Fruit fly (Drosophila melanogaster) whole organism, embryonic: ENCODE results near the gene CheA29a.

Source experiments
- Abd-B ChIP-seq: fragments of 200-800 bp; sonication (Bioruptor generic); optimal IDR thresholded peaks from 2 replicates; lab custom pipeline; 2018; ENCODE audit warnings: missing biosample characterization, mild to moderate bottlenecking, missing genetic modification characterization, moderate library complexity
- Atf3 ChIP-seq: fragments of 200-800 bp; sonication (Bioruptor generic); optimal IDR thresholded peaks from 3 replicates; lab custom pipeline; 2016; ENCODE audit warnings: missing biosample characterization, missing genetic modification characterization
- Awh ChIP-seq: fragments of 200-800 bp; sonication (Bioruptor generic); IDR thresholded peaks from 2 replicates; pipeline ENCODE4, ENCODE4 v1.3.6; 2022; ENCODE audit warnings: missing biosample characterization, missing genetic modification characterization
- CG10147 ChIP-seq: fragments of 200-800 bp; sonication (Bioruptor generic); optimal IDR thresholded peaks from 2 replicates; lab custom pipeline; 2019; ENCODE audit warnings: missing biosample characterization, mild to moderate bottlenecking, missing genetic modification characterization, moderate library complexity
- CG10543 ChIP-seq: fragments of 200-800 bp; sonication (Bioruptor generic); optimal IDR thresholded peaks from 3 replicates; lab custom pipeline; 2017; ENCODE audit warnings: missing biosample characterization, mild to moderate bottlenecking, missing genetic modification characterization, moderate library complexity
- CG11456 ChIP-seq: fragments of 200-800 bp; sonication (Bioruptor generic); IDR thresholded peaks from 3 replicates; pipeline ENCODE4 v1.3.6; 2022; ENCODE audit warnings: missing biosample characterization, missing genetic modification characterization
- CG13624 ChIP-seq: fragments of 200-800 bp; sonication (Bioruptor generic); optimal IDR thresholded peaks from 2 replicates; lab custom pipeline; 2016; ENCODE audit warnings: missing biosample characterization, missing genetic modification characterization
- CG15269 ChIP-seq: fragments of 200-800 bp; sonication (Bioruptor generic); optimal IDR thresholded peaks from 2 replicates; lab custom pipeline; 2018; ENCODE audit warnings: missing biosample characterization, mild to moderate bottlenecking, missing genetic modification characterization, moderate library complexity
- CG15479 ChIP-seq: fragments of 200-800 bp; sonication (Bioruptor generic); optimal IDR thresholded peaks from 3 replicates; lab custom pipeline; 2019; ENCODE audit warnings: missing biosample characterization, mild to moderate bottlenecking, missing genetic modification characterization, moderate library complexity
- CG1647 ChIP-seq: fragments of 200-800 bp; sonication (Bioruptor generic); optimal IDR thresholded peaks from 3 replicates; lab custom pipeline; 2016; ENCODE audit warnings: missing biosample characterization, missing genetic modification characterization
- CG16779 ChIP-seq: fragments of 200-800 bp; sonication (Bioruptor generic); IDR thresholded peaks from 2 replicates; pipeline ENCODE4 v1.3.6; 2022; ENCODE audit warnings: missing biosample characterization, missing genetic modification characterization
- CG17359 ChIP-seq: fragments of 200-800 bp; sonication (Bioruptor generic); optimal IDR thresholded peaks from 3 replicates; lab custom pipeline; 2018; ENCODE audit warnings: missing biosample characterization, mild to moderate bottlenecking, missing genetic modification characterization, moderate library complexity
- CG1792 ChIP-seq: fragments of 200-800 bp; sonication (Bioruptor generic); optimal IDR thresholded peaks from 2 replicates; lab custom pipeline; 2016; ENCODE audit warnings: missing biosample characterization, missing genetic modification characterization
- CG30403 ChIP-seq: fragments of 200-800 bp; sonication (Bioruptor generic); optimal IDR thresholded peaks from 3 replicates; lab custom pipeline; 2016; ENCODE audit warnings: missing biosample characterization, missing genetic modification characterization
- CG33213 ChIP-seq: fragments of 200-800 bp; sonication (Bioruptor generic); optimal IDR thresholded peaks from 3 replicates; lab custom pipeline; 2016; ENCODE audit warnings: missing biosample characterization, missing genetic modification characterization
- CG3847 ChIP-seq: fragments of 200-800 bp; sonication (Bioruptor generic); IDR thresholded peaks from 2 replicates; pipeline ENCODE4 v1.3.6; 2022; ENCODE audit warnings: missing biosample characterization, missing genetic modification characterization
- CG4404 ChIP-seq: fragments of 200-800 bp; sonication (Bioruptor generic); IDR thresholded peaks from 2 replicates; pipeline ENCODE4 v1.3.6; 2022; ENCODE audit warnings: missing biosample characterization, missing genetic modification characterization
- CG4820 ChIP-seq: fragments of 200-800 bp; sonication (Bioruptor generic); optimal IDR thresholded peaks from 3 replicates; lab custom pipeline; 2016; ENCODE audit warnings: missing biosample characterization, missing genetic modification characterization
- CG7372 ChIP-seq: fragments of 200-800 bp; sonication (Bioruptor generic); IDR thresholded peaks from 2 replicates; pipeline ENCODE4 v1.3.6; 2022; ENCODE audit warnings: missing biosample characterization, missing genetic modification characterization
- CG9609 ChIP-seq: fragments of 200-800 bp; sonication (Bioruptor generic); optimal IDR thresholded peaks from 3 replicates; lab custom pipeline; 2016; ENCODE audit warnings: missing biosample characterization, missing genetic modification characterization
- Dip3 ChIP-seq: fragments of 200-800 bp; sonication (Bioruptor generic); optimal IDR thresholded peaks from 3 replicates; lab custom pipeline; 2016; ENCODE audit warnings: missing biosample characterization, missing genetic modification characterization
- Doc2 ChIP-seq: fragments of 200-800 bp; sonication (Bioruptor generic); IDR thresholded peaks from 2 replicates; pipeline ENCODE4 v1.3.6; 2022; ENCODE audit warnings: missing biosample characterization, missing genetic modification characterization
- Dp ChIP-seq: fragments of 200-800 bp; sonication (Bioruptor generic); optimal IDR thresholded peaks from 2 replicates; lab custom pipeline; 2018; ENCODE audit warnings: missing biosample characterization, mild to moderate bottlenecking, missing genetic modification characterization, moderate library complexity
- Drgx ChIP-seq: fragments of 200-800 bp; sonication (Bioruptor generic); IDR thresholded peaks from 2 replicates; pipeline ENCODE4 v1.3.6; 2022; ENCODE audit warnings: missing biosample characterization, missing genetic modification characterization
- Gsc ChIP-seq: fragments of 200-800 bp; sonication (Bioruptor generic); IDR thresholded peaks from 2 replicates; pipeline ENCODE4 v1.3.6; 2022; ENCODE audit warnings: missing biosample characterization, missing genetic modification characterization
- HLH3B ChIP-seq: fragments of 200-800 bp; sonication (Bioruptor generic); IDR thresholded peaks from 2 replicates; pipeline ENCODE4 v1.3.6; 2022; ENCODE audit warnings: missing biosample characterization, missing genetic modification characterization
- Hmx ChIP-seq: fragments of 200-800 bp; sonication (Bioruptor generic); optimal IDR thresholded peaks from 2 replicates; lab custom pipeline; 2016; ENCODE audit warnings: missing biosample characterization, missing genetic modification characterization
- MESR4 ChIP-seq: fragments of 200-800 bp; sonication (Bioruptor generic); optimal IDR thresholded peaks from 2 replicates; lab custom pipeline; 2018; ENCODE audit warnings: missing biosample characterization, mild to moderate bottlenecking, missing genetic modification characterization, moderate library complexity
- Scr ChIP-seq: fragments of 200-800 bp; sonication (Bioruptor generic); IDR thresholded peaks from 2 replicates; pipeline ENCODE4 v1.3.6; 2022; ENCODE audit warnings: missing biosample characterization, missing genetic modification characterization; ENCODE audit not compliant: partially characterized antibody
- Side ChIP-seq: fragments of 200-800 bp; sonication (Bioruptor generic); optimal IDR thresholded peaks from 2 replicates; lab custom pipeline; 2016; ENCODE audit warnings: missing biosample characterization, missing genetic modification characterization
- Taf1 ChIP-seq: fragments of 200-800 bp; sonication (Bioruptor generic); IDR thresholded peaks from 2 replicates; pipeline ENCODE4 v1.3.6; 2022; ENCODE audit warnings: missing biosample characterization, missing genetic modification characterization
- Vsx1 ChIP-seq: fragments of 200-800 bp; sonication (Bioruptor generic); optimal IDR thresholded peaks from 2 replicates; lab custom pipeline; 2017; ENCODE audit warnings: missing biosample characterization, mild to moderate bottlenecking, missing genetic modification characterization, missing genetic modification reagents
- bowl ChIP-seq: fragments of 200-800 bp; sonication (Bioruptor generic); IDR thresholded peaks from 2 replicates; pipeline ENCODE4 v1.3.6; 2022; ENCODE audit warnings: missing biosample characterization, missing genetic modification characterization
- br ChIP-seq: fragments of >200 bp; optimal IDR thresholded peaks from 2 replicates; lab custom pipeline; 2017
- cato ChIP-seq: fragments of 200-800 bp; sonication (Bioruptor generic); optimal IDR thresholded peaks from 2 replicates; lab custom pipeline; 2016; ENCODE audit warnings: missing biosample characterization, missing genetic modification characterization, borderline replicate concordance
- crc ChIP-seq: fragments of 200-800 bp; sonication (Bioruptor generic); optimal IDR thresholded peaks from 2 replicates; lab custom pipeline; 2016; ENCODE audit warnings: missing biosample characterization, missing genetic modification characterization
- crp ChIP-seq, 2 experiments: fragments of 200-800 bp; sonication (Bioruptor generic); optimal IDR thresholded peaks; 2 replicates in 1 of 2; 3 replicates in 1 of 2; lab custom pipeline; 2017; ENCODE audit warnings: missing biosample characterization in 2 of 2, missing genetic modification characterization in 2 of 2, mild to moderate bottlenecking in 1 of 2, moderate library complexity in 1 of 2
- hb ChIP-seq: fragments of 200-800 bp; sonication (Bioruptor generic); IDR thresholded peaks from 3 replicates; pipeline ENCODE4 v1.3.6; 2022; ENCODE audit warnings: missing biosample characterization, missing genetic modification characterization; ENCODE audit not compliant: partially characterized antibody
- hbn ChIP-seq: fragments of 200-800 bp; sonication (Bioruptor generic); IDR thresholded peaks from 2 replicates; pipeline ENCODE4 v1.3.6; 2022; ENCODE audit warnings: missing biosample characterization, missing genetic modification characterization; ENCODE audit not compliant: partially characterized antibody
- insv ChIP-seq, 2 experiments: fragments of 200-800 bp; sonication (Bioruptor generic); optimal IDR thresholded peaks; 3 replicates each; lab custom pipeline; 2016 to 2018; ENCODE audit warnings: missing biosample characterization in 2 of 2, missing genetic modification characterization in 2 of 2
- jumu ChIP-seq: fragments of 200-800 bp; sonication (Bioruptor generic); optimal IDR thresholded peaks from 3 replicates; lab custom pipeline; 2016; ENCODE audit warnings: missing biosample characterization, missing genetic modification characterization
- kah ChIP-seq: fragments of 200-800 bp; sonication (Bioruptor generic); optimal IDR thresholded peaks from 2 replicates; lab custom pipeline; 2018; ENCODE audit warnings: missing biosample characterization, mild to moderate bottlenecking, missing genetic modification characterization
- klu ChIP-seq: fragments of 200-800 bp; sonication (Bioruptor generic); IDR thresholded peaks from 2 replicates; pipeline ENCODE4 v1.3.6; 2022; ENCODE audit warnings: missing biosample characterization, missing genetic modification characterization
- mam ChIP-seq: fragments of 200-800 bp; sonication (Bioruptor generic); optimal IDR thresholded peaks from 3 replicates; lab custom pipeline; 2016; ENCODE audit warnings: missing biosample characterization, missing genetic modification characterization
- pho ChIP-seq: fragments of 200-800 bp; sonication (Bioruptor generic); optimal IDR thresholded peaks from 2 replicates; lab custom pipeline; 2016; ENCODE audit warnings: missing biosample characterization, missing genetic modification characterization
- ranshi ChIP-seq: fragments of 200-800 bp; sonication (Bioruptor generic); IDR thresholded peaks from 2 replicates; pipeline ENCODE4 v1.3.6; 2022; ENCODE audit warnings: missing biosample characterization, missing genetic modification characterization
- salm ChIP-seq: fragments of 200-800 bp; sonication (Bioruptor generic); optimal IDR thresholded peaks from 2 replicates; lab custom pipeline; 2018; ENCODE audit warnings: missing biosample characterization, mild to moderate bottlenecking, missing genetic modification characterization
- schlank ChIP-seq: fragments of 200-800 bp; sonication (Bioruptor generic); optimal IDR thresholded peaks from 2 replicates; lab custom pipeline; 2018; ENCODE audit warnings: missing biosample characterization, mild to moderate bottlenecking, missing genetic modification characterization
- sd ChIP-seq: fragments of 200-800 bp; sonication (Bioruptor generic); optimal IDR thresholded peaks from 3 replicates; lab custom pipeline; 2018; ENCODE audit warnings: missing biosample characterization, mild to moderate bottlenecking, missing genetic modification characterization, moderate library complexity
- sug ChIP-seq: fragments of 200-800 bp; optimal IDR thresholded peaks from 2 replicates; lab custom pipeline; 2019; ENCODE audit warnings: missing biosample characterization, mild to moderate bottlenecking, missing genetic modification characterization, moderate library complexity
- vfl ChIP-seq: fragments of 200-800 bp; sonication (Bioruptor generic); optimal IDR thresholded peaks from 2 replicates; lab custom pipeline; 2016; ENCODE audit warnings: missing biosample characterization, missing genetic modification characterization
- yki ChIP-seq: fragments of >200 bp; optimal IDR thresholded peaks from 3 replicates; lab custom pipeline; 2018

The CheA29a gene

dm6 chr2L:8521724-8522309, 44.7 kb downstream of the CheA29a start, which contains the start of gene Acer:
Gene Acer (plus strand): TSS chr2L:8521933.
- TF ChIP-seq Awh (GFP tag; lab: Robert Waterston, UW) (no peak), insv (GFP tag; optimal IDR thresholded peaks at IDR 0.05; lab: Kevin White, UChicago) (no peak), CG17359 (tag; lab: Kevin White, UChicago) (no peak), sug (peak; percentile 41), CG16779 (GFP tag; lab: Robert Waterston, UW) (no peak), CG7372 (GFP tag; lab: Robert Waterston, UW) (no peak), hb (GFP tag; lab: Robert Waterston, UW) (no peak), kah (GFP tag; lab: Kevin White, UChicago) (peak; percentile 15), Gsc (GFP tag; lab: Robert Waterston, UW) (no peak), klu (GFP tag; lab: Robert Waterston, UW) (no peak), mam (GFP tag; lab: Kevin White, UChicago) (no peak), CG1647 (GFP tag; lab: Kevin White, UChicago) (no peak), yki (lab: Kevin White, UChicago) (no peak), CG15269 (tag; lab: Kevin White, UChicago) (no peak), ranshi (GFP tag; lab: Robert Waterston, UW) (no peak), pho (GFP tag; lab: Kevin White, UChicago) (no peak), Dp (GFP tag; lab: Kevin White, UChicago) (peak; percentile 6), CG30403 (GFP tag; lab: Kevin White, UChicago) (no peak), Dip3 (GFP tag; lab: Kevin White, UChicago) (no peak), Doc2 (no peak), CG4820 (GFP tag; lab: Kevin White, UChicago) (no peak), CG10543 (GFP tag; lab: Kevin White, UChicago) (peak; percentile 59), Atf3 (GFP tag; lab: Kevin White, UChicago) (no peak), vfl (GFP tag; lab: Kevin White, UChicago) (no peak), HLH3B (GFP tag; lab: Robert Waterston, UW) (peak; percentile 27; the same call in 1 of the 2 replicates), jumu (GFP tag; lab: Kevin White, UChicago) (no peak), Drgx (no peak), CG13624 (GFP tag; lab: Kevin White, UChicago) (peak; percentile 30), Vsx1 (GFP tag; lab: Kevin White, UChicago) (no peak), salm (tag; lab: Kevin White, UChicago) (no peak), Hmx (GFP tag; lab: Kevin White, UChicago) (no peak), crp (GFP tag; optimal IDR thresholded peaks at IDR 0.05; lab: Kevin White, UChicago) (peak; percentile 53 to 91), sd (tag; lab: Kevin White, UChicago) (peak; percentile 54), MESR4 (GFP tag; lab: Kevin White, UChicago) (peak; percentile 29), Abd-B (GFP tag; lab: Kevin White, UChicago) (no peak), CG3847 (GFP tag; lab: Robert Waterston, UW) (no peak), CG33213 (GFP tag; lab: Kevin White, UChicago) (no peak), CG15479 (GFP tag; lab: Kevin White, UChicago) (peak; percentile 89), Side (no peak), bowl (GFP tag; lab: Robert Waterston, UW) (no peak), schlank (tag; lab: Kevin White, UChicago) (no peak), CG1792 (GFP tag; lab: Kevin White, UChicago) (peak; percentile 4), CG4404 (no peak), hbn (GFP tag; lab: Robert Waterston, UW) (no peak; the same call in 1 of the 2 replicates), CG11456 (GFP tag; lab: Robert Waterston, UW) (no peak), Scr (GFP tag; lab: Robert Waterston, UW) (peak; percentile 35; the same call in 1 of the 2 replicates), cato (GFP tag; lab: Kevin White, UChicago) (no peak), CG9609 (no peak), br (lab: Kevin White, UChicago) (no peak), Taf1 (GFP tag; lab: Robert Waterston, UW) (no peak), CG10147 (no peak), crc (GFP tag; lab: Kevin White, UChicago) (no peak)
